Fruit fly (Drosophila melanogaster): Measurements from ENCODE around the gene CG14374.

The CG14374 gene

DNA sequence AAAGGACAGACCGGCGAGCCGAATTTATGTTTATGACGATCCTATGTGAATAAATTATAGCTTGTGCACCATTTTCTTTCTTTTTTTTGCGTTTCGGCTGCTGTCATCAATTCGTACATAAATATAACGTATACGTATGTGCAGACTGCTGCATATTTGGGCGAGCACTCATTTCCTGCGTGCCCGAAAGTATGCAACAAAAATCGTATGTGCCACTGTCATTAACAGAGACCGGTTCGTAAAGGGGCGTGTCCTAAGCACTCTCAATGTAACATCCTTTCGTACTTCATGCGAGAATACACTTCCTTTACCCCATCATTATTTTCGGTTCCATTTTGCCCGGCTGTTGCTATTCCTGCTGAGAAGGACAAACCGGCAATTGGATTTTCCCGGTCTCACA, 36.8 kb downstream of the CG14374 start:
- no peak for TF ChIP-seq trh (GFP tag; optimal IDR thresholded peaks at IDR 0.05)
- TF ChIP-seq ci (GFP tag; IDR thresholded peaks at IDR 0.05), result no peak
- no peak for TF ChIP-seq CG7556 (GFP tag; optimal IDR thresholded peaks at IDR 0.05)
- TF ChIP-seq sens (GFP tag), result peak; percentile 51
- TF ChIP-seq TFAM (GFP tag; optimal IDR thresholded peaks at IDR 0.05), result no peak
- TF ChIP-seq Med (GFP tag), result peak; percentile 61
- TF ChIP-seq CG9437 (GFP tag; optimal IDR thresholded peaks at IDR 0.05), result peak; percentile 20
- peak; percentile 30 for TF ChIP-seq CG3065 (GFP tag; optimal IDR thresholded peaks at IDR 0.05)
- TF ChIP-seq CG7372 (GFP tag; IDR thresholded peaks at IDR 0.05), result peak; percentile 60; the same call in 1 of the 2 replicates

DNA sequence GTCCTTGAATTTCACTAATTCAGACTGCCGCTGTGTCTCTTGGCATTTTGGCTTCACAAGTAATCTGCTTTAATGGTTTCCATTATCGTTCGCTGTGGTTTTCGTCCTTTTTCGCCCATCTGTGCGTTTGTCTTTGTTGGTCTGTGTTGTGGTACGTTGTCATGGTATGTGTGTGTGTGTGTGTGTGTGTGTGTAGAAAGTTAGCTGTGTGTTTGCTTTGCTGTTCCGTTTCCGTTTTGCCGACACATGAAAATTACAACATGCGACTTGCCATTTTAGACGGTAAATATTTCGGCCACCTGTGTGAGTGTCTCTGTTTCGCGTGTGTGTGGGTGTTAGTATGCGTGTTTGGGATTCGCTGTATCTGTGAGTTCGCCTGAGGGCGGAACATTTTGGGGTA, 40.0 kb downstream of the CG14374 start:
- TF ChIP-seq CG12071 (GFP tag; optimal IDR thresholded peaks at IDR 0.05) (no peak), Ets65A (GFP tag) (peak; percentile 80), abd-A (tag; optimal IDR thresholded peaks at IDR 0.05) (peak; percentile 34), scrt (GFP tag; optimal IDR thresholded peaks at IDR 0.05) (peak; percentile 70)

DNA sequence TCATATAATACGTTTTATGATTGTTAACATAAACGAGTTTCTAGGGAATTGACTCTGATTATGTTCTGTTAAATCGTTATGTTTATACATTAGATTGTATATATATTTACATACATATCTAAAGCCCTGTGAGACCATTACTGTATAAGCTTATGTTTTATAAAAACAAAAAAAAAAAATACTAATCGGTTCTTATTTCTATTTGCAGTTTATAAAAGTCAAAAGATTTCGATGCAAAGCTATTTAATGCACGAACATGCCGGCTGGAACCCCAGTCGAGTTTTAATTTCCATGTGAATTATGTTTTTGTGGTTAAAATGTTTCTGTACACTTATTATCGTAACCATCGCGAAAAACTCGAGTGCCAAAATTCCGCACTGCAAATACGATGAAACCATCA, 43.6 kb downstream of the CG14374 start, which contains the start of gene mthl12:
mthl12 (plus strand) TSS at position 301 of the 400 bp plus-strand sequence.
- TF ChIP-seq jigr1 (GFP tag; IDR thresholded peaks at IDR 0.05) (no peak), CG12071 (GFP tag; optimal IDR thresholded peaks at IDR 0.05) (no peak), CG10543 (GFP tag; optimal IDR thresholded peaks at IDR 0.05) (no peak), Opbp (GFP tag; IDR thresholded peaks at IDR 0.05; ENCODE audit: partially characterized antibody) (no peak), CG32767 (GFP tag; IDR thresholded peaks at IDR 0.05) (no peak), yki (optimal IDR thresholded peaks at IDR 0.05) (no peak), H15 (GFP tag; IDR thresholded peaks at IDR 0.05) (no peak), ftz-f1 (GFP tag; optimal IDR thresholded peaks at IDR 0.05) (no peak), HmgZ (tag; optimal IDR thresholded peaks at IDR 0.05) (no peak), sr (GFP tag; IDR thresholded peaks at IDR 0.05) (no peak), az2 (GFP tag; optimal IDR thresholded peaks at IDR 0.05) (no peak), peb (GFP tag; IDR thresholded peaks at IDR 0.05) (no peak), CG15696 (tag; optimal IDR thresholded peaks at IDR 0.05) (no peak)

All from whole organism, embryonic.